Fruit fly (Drosophila melanogaster): ENCODE measurements around the gene Rcc1.

The Rcc1 gene

dm6 chr3L:5970169-5970568, 37.6 kb upstream of the Rcc1 start:
- TF ChIP-seq CG11762 (GFP tag; optimal IDR thresholded peaks at IDR 0.05; ENCODE audit: insufficient read depth): no peak
- no peak for TF ChIP-seq CG3919 (GFP tag; optimal IDR thresholded peaks at IDR 0.05)
- no peak for TF ChIP-seq Hr38 (GFP tag; optimal IDR thresholded peaks at IDR 0.05)
- TF ChIP-seq Hr4 (GFP tag; optimal IDR thresholded peaks at IDR 0.05): no peak
- no peak for TF ChIP-seq svp (GFP tag)
- no peak for TF ChIP-seq fd85E (GFP tag; optimal IDR thresholded peaks at IDR 0.05)
- no peak for TF ChIP-seq acj6 (GFP tag; optimal IDR thresholded peaks at IDR 0.05)
- no peak for TF ChIP-seq Smox (GFP tag; optimal IDR thresholded peaks at IDR 0.05)
- no peak for TF ChIP-seq CG15336 (GFP tag; IDR thresholded peaks at IDR 0.05)
- TF ChIP-seq fd59A (GFP tag; optimal IDR thresholded peaks at IDR 0.05): no peak
- TF ChIP-seq esn (GFP tag; optimal IDR thresholded peaks at IDR 0.05): no peak

dm6 chr3L:5969122-5969521, 36.5 kb upstream of the Rcc1 start:
- TF ChIP-seq CG3032 (tag; optimal IDR thresholded peaks at IDR 0.05) (no peak), topi (GFP tag; optimal IDR thresholded peaks at IDR 0.05) (no peak), CG16779 (tag; optimal IDR thresholded peaks at IDR 0.05) (no peak), Blimp-1 (GFP tag; optimal IDR thresholded peaks at IDR 0.05) (no peak), dsx (GFP tag; optimal IDR thresholded peaks at IDR 0.05; ENCODE audit: poor library complexity, severe bottlenecking) (no peak), Ets96B (tag; optimal IDR thresholded peaks at IDR 0.05) (no peak), achi (GFP tag; optimal IDR thresholded peaks at IDR 0.05) (no peak), CG8319 (GFP tag; optimal IDR thresholded peaks at IDR 0.05) (no peak), CG4318 (GFP tag; optimal IDR thresholded peaks at IDR 0.05) (no peak), salr (GFP tag; optimal IDR thresholded peaks at IDR 0.05) (no peak), CG9139 (GFP tag; optimal IDR thresholded peaks at IDR 0.05) (no peak), svp (GFP tag) (no peak)

- TF ChIP-seq fd59A (GFP tag; optimal IDR thresholded peaks at IDR 0.05): no peak
- no peak for TF ChIP-seq Hr4 (GFP tag; optimal IDR thresholded peaks at IDR 0.05)
- no peak for TF ChIP-seq esn (GFP tag; optimal IDR thresholded peaks at IDR 0.05)
- TF ChIP-seq svp (GFP tag): no peak
- no peak for TF ChIP-seq salr (GFP tag; optimal IDR thresholded peaks at IDR 0.05)
- TF ChIP-seq acj6 (GFP tag; optimal IDR thresholded peaks at IDR 0.05): no peak
- TF ChIP-seq topi (GFP tag; optimal IDR thresholded peaks at IDR 0.05): no peak
- no peak for TF ChIP-seq achi (GFP tag; optimal IDR thresholded peaks at IDR 0.05)
- TF ChIP-seq spab (GFP tag; optimal IDR thresholded peaks at IDR 0.05): no peak
- no peak for TF ChIP-seq fkh (GFP tag; optimal IDR thresholded peaks at IDR 0.05)
- no peak for TF ChIP-seq Sox102F (GFP tag; optimal IDR thresholded peaks at IDR 0.05)
- no peak for TF ChIP-seq Eip93F (GFP tag; optimal IDR thresholded peaks at IDR 0.05)
- TF ChIP-seq CG6808 (GFP tag; optimal IDR thresholded peaks at IDR 0.05): no peak
- no peak for TF ChIP-seq net (GFP tag; optimal IDR thresholded peaks at IDR 0.05)
- no peak for TF ChIP-seq CG6854 (GFP tag; optimal IDR thresholded peaks at IDR 0.05)
- no peak for TF ChIP-seq CG11762 (GFP tag; optimal IDR thresholded peaks at IDR 0.05; ENCODE audit: insufficient read depth)
- TF ChIP-seq OdsH (GFP tag; optimal IDR thresholded peaks at IDR 0.05): no peak
- TF ChIP-seq CG1621 (tag; optimal IDR thresholded peaks at IDR 0.05): no peak
- TF ChIP-seq CG15336 (GFP tag; IDR thresholded peaks at IDR 0.05): no peak
- TF ChIP-seq CG11294 (GFP tag; IDR thresholded peaks at IDR 0.05): no peak
Observed at dm6 chr3L:5968695-5969094, 36.1 kb upstream of the Rcc1 start.

dm6 chr3L:5966850-5967418, 34.4 kb upstream of the Rcc1 start:
- TF ChIP-seq cyc (GFP tag; optimal IDR thresholded peaks at IDR 0.05) (no peak), Eip78C (GFP tag) (peak; percentile 1)

dm6 chr3L:5964399-5964798, 31.8 kb upstream of the Rcc1 start:
- TF ChIP-seq Ets21C (GFP tag; optimal IDR thresholded peaks at IDR 0.05): no peak
- TF ChIP-seq acj6 (GFP tag; optimal IDR thresholded peaks at IDR 0.05): no peak
- TF ChIP-seq CG34406 (GFP tag; optimal IDR thresholded peaks at IDR 0.05): no peak
- TF ChIP-seq CG6163 (GFP tag; IDR thresholded peaks at IDR 0.05): peak; percentile 44; the same call in 1 of the 3 replicates
- TF ChIP-seq spab (GFP tag; optimal IDR thresholded peaks at IDR 0.05): no peak
- no peak for TF ChIP-seq CG16779 (tag; optimal IDR thresholded peaks at IDR 0.05)
- TF ChIP-seq CG32006 (GFP tag; optimal IDR thresholded peaks at IDR 0.05): peak; percentile 13
- no peak for TF ChIP-seq Smox (GFP tag; optimal IDR thresholded peaks at IDR 0.05)
- TF ChIP-seq Sox15 (GFP tag; optimal IDR thresholded peaks at IDR 0.05): no peak
- TF ChIP-seq CG15336 (GFP tag; IDR thresholded peaks at IDR 0.05): 0 out of 2 replicates have a peak, but pooled peaks have one; percentile 9
- no peak for TF ChIP-seq OdsH (GFP tag; optimal IDR thresholded peaks at IDR 0.05)
- TF ChIP-seq CG10669 (GFP tag; optimal IDR thresholded peaks at IDR 0.05): no peak
- TF ChIP-seq Eip78C (GFP tag): peak; percentile 27
- peak; percentile 35; the same call in 1 of the 3 replicates for TF ChIP-seq eg (GFP tag; IDR thresholded peaks at IDR 0.05)
- peak; percentile 3 for TF ChIP-seq Met (GFP tag; optimal IDR thresholded peaks at IDR 0.05)
- no peak for TF ChIP-seq Lpt (GFP tag; optimal IDR thresholded peaks at IDR 0.05)

Measured in whole organism, prepupa.